Worm (Caenorhabditis elegans) whole organism, L2 larva: ENCODE results near the gene slc-46A.

Source experiments
- nhr-77 ChIP-seq: fragments of 150-350 bp; optimal IDR thresholded peaks from 2 replicates; lab custom pipeline; 2014; ENCODE audit warnings: missing biosample characterization, missing genetic modification characterization
- snpc-4 ChIP-seq: fragments of 150-350 bp; optimal IDR thresholded peaks from 2 replicates; lab custom pipeline; 2014; ENCODE audit warnings: missing biosample characterization, missing genetic modification characterization

DNA sequence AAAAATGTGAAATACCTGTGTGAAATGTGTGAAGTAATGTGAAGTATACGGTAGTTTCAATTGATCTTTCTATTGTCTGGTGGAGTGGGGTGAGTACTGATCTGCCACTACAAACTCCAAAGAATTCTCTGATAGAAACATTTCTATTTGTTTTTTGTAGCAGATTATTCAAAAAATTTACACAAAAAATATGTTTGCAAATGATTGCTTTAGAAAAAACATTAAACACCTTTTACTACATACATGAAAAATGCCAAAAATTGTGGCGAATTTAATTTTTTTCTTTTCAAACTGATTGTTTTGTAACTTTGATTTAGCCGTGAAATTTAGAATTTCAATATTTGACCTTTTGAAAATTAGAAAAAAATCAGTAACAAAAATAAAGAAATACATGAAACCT lies 9.3 kb upstream of the slc-46A start, which contains the start of gene ZK354.3:
- no peak for TF ChIP-seq snpc-4
- TF ChIP-seq nhr-77 (tag; lab: Kevin White, UChicago) = no peak
